Fruit fly (Drosophila melanogaster) whole organism, embryonic: ENCODE data around the gene Ets97D.

ENCODE experiments used
- B-H2 ChIP-seq: fragments of 200-800 bp; sonication (Bioruptor generic); optimal IDR thresholded peaks from 2 replicates; lab custom pipeline; 2018; ENCODE audit warnings: missing biosample characterization, mild to moderate bottlenecking, missing genetic modification characterization
- CG11085 ChIP-seq: fragments of 200-800 bp; sonication (Bioruptor generic); IDR thresholded peaks from 2 replicates; pipeline ENCODE4 v1.3.6; 2022; ENCODE audit warnings: missing biosample characterization, missing genetic modification characterization
- CG11504 ChIP-seq: fragments of 200-800 bp; sonication (Bioruptor generic); optimal IDR thresholded peaks from 3 replicates; lab custom pipeline; 2019; ENCODE audit warnings: missing biosample characterization, mild to moderate bottlenecking, missing genetic modification characterization, moderate library complexity
- CG12769 ChIP-seq: fragments of 200-800 bp; sonication (Bioruptor generic); optimal IDR thresholded peaks from 2 replicates; lab custom pipeline; 2019; ENCODE audit warnings: missing biosample characterization, mild to moderate bottlenecking, missing genetic modification characterization, moderate library complexity
- CG14050 ChIP-seq: fragments of 200-800 bp; sonication (Bioruptor generic); IDR thresholded peaks from 3 replicates; pipeline ENCODE4 v1.3.6; 2022; ENCODE audit warnings: missing biosample characterization, missing genetic modification characterization
- CG14710 ChIP-seq: fragments of 200-800 bp; sonication (Bioruptor generic); optimal IDR thresholded peaks from 3 replicates; lab custom pipeline; 2019; ENCODE audit warnings: missing biosample characterization, mild to moderate bottlenecking, missing genetic modification characterization, moderate library complexity
- CG17186 ChIP-seq: fragments of 200-800 bp; sonication (Bioruptor generic); optimal IDR thresholded peaks from 3 replicates; lab custom pipeline; 2017; ENCODE audit warnings: missing biosample characterization, missing genetic modification reagents, missing genetic modification characterization
- CG18262 ChIP-seq: fragments of 200-800 bp; optimal IDR thresholded peaks from 3 replicates; lab custom pipeline; 2019; ENCODE audit warnings: missing biosample characterization, mild to moderate bottlenecking, missing genetic modification characterization, moderate library complexity
- CG2116 ChIP-seq: fragments of 200-800 bp; sonication (Bioruptor generic); optimal IDR thresholded peaks from 3 replicates; lab custom pipeline; 2018; ENCODE audit warnings: missing biosample characterization, mild to moderate bottlenecking, missing genetic modification characterization
- CG30020 ChIP-seq: fragments of 200-800 bp; optimal IDR thresholded peaks from 2 replicates; lab custom pipeline; 2019; ENCODE audit warnings: missing biosample characterization, mild to moderate bottlenecking, missing genetic modification characterization, moderate library complexity
- CG34224 ChIP-seq: fragments of 200-800 bp; sonication (Bioruptor generic); IDR thresholded peaks from 3 replicates; pipeline ENCODE4 v1.3.6; 2022; ENCODE audit warnings: missing biosample characterization, missing genetic modification characterization; ENCODE audit not compliant: partially characterized antibody
- CG4617 ChIP-seq: fragments of 200-800 bp; sonication (Bioruptor generic); optimal IDR thresholded peaks from 3 replicates; lab custom pipeline; 2016; ENCODE audit warnings: missing biosample characterization, missing genetic modification characterization, borderline replicate concordance
- CG5180 ChIP-seq: fragments of 200-800 bp; sonication (Bioruptor generic); optimal IDR thresholded peaks from 3 replicates; lab custom pipeline; 2017; ENCODE audit warnings: missing biosample characterization, missing genetic modification characterization, mild to moderate bottlenecking, moderate library complexity, missing genetic modification reagents
- CG7271 ChIP-seq: fragments of 200-800 bp; sonication (Bioruptor generic); optimal IDR thresholded peaks from 2 replicates; lab custom pipeline; 2018; ENCODE audit warnings: missing biosample characterization, mild to moderate bottlenecking, missing genetic modification characterization, moderate library complexity
- CG9932 ChIP-seq: fragments of 200-800 bp; sonication (Bioruptor generic); IDR thresholded peaks from 2 replicates; pipeline ENCODE4 v1.3.6; 2022; ENCODE audit warnings: missing biosample characterization, missing genetic modification characterization
- CHES-1-like ChIP-seq: fragments of 200-800 bp; sonication (Bioruptor generic); optimal IDR thresholded peaks from 2 replicates; lab custom pipeline; 2016; ENCODE audit warnings: missing biosample characterization, missing genetic modification characterization
- CoRest ChIP-seq: fragments of 200-800 bp; sonication (Bioruptor generic); optimal IDR thresholded peaks from 3 replicates; lab custom pipeline; 2018; ENCODE audit warnings: missing biosample characterization, mild to moderate bottlenecking, missing genetic modification characterization, moderate library complexity
- Drgx ChIP-seq: fragments of 200-800 bp; sonication (Bioruptor generic); IDR thresholded peaks from 2 replicates; pipeline ENCODE4 v1.3.6; 2022; ENCODE audit warnings: missing biosample characterization, missing genetic modification characterization
- Elba2 ChIP-seq: fragments of 200-800 bp; sonication (Bioruptor generic); optimal IDR thresholded peaks from 3 replicates; lab custom pipeline; 2016; ENCODE audit warnings: missing biosample characterization, missing genetic modification characterization
- Ets97D ChIP-seq: fragments of 200-800 bp; sonication (Bioruptor generic); optimal IDR thresholded peaks from 3 replicates; lab custom pipeline; 2016; ENCODE audit warnings: missing biosample characterization, missing genetic modification characterization
- HmgZ ChIP-seq: fragments of 200-800 bp; sonication (Bioruptor generic); optimal IDR thresholded peaks from 2 replicates; lab custom pipeline; 2018; ENCODE audit warnings: missing biosample characterization, mild to moderate bottlenecking, missing genetic modification characterization
- Hr39 ChIP-seq: fragments of >200 bp; optimal IDR thresholded peaks from 2 replicates; lab custom pipeline; 2017
- Kr ChIP-seq: fragments of 200-800 bp; sonication (Bioruptor generic); optimal IDR thresholded peaks from 2 replicates; lab custom pipeline; 2017; ENCODE audit warnings: missing biosample characterization, mild to moderate bottlenecking, missing genetic modification characterization
- Lhr ChIP-seq: fragments of 200-800 bp; sonication (Bioruptor generic); optimal IDR thresholded peaks from 3 replicates; lab custom pipeline; 2017; ENCODE audit warnings: mild to moderate bottlenecking, missing biosample characterization, missing genetic modification reagents, missing genetic modification characterization
- MESR4 ChIP-seq: fragments of 200-800 bp; sonication (Bioruptor generic); optimal IDR thresholded peaks from 2 replicates; lab custom pipeline; 2018; ENCODE audit warnings: missing biosample characterization, mild to moderate bottlenecking, missing genetic modification characterization, moderate library complexity
- Oaz ChIP-seq: fragments of 200-800 bp; sonication (Bioruptor generic); IDR thresholded peaks from 2 replicates; pipeline ENCODE4 v1.3.6; 2022; ENCODE audit warnings: missing biosample characterization, missing genetic modification characterization
- Opbp ChIP-seq: fragments of 200-800 bp; sonication (Bioruptor generic); IDR thresholded peaks from 3 replicates; pipeline ENCODE4 v1.3.6; 2022; ENCODE audit warnings: missing biosample characterization, missing genetic modification characterization; ENCODE audit not compliant: partially characterized antibody
- Scr ChIP-seq: fragments of 200-800 bp; sonication (Bioruptor generic); IDR thresholded peaks from 2 replicates; pipeline ENCODE4 v1.3.6; 2022; ENCODE audit warnings: missing biosample characterization, missing genetic modification characterization; ENCODE audit not compliant: partially characterized antibody
- Sin3A ChIP-seq: fragments of >200 bp; optimal IDR thresholded peaks from 2 replicates; lab custom pipeline; 2018
- Usf ChIP-seq: fragments of 200-800 bp; sonication (Bioruptor generic); optimal IDR thresholded peaks from 2 replicates; lab custom pipeline; 2017; ENCODE audit warnings: missing genotype, missing biosample characterization, missing genetic modification characterization
- YL-1 ChIP-seq: fragments of 200-800 bp; sonication (Bioruptor generic); optimal IDR thresholded peaks from 3 replicates; lab custom pipeline; 2017; ENCODE audit warnings: missing biosample characterization, mild to moderate bottlenecking, missing genetic modification characterization
- ab ChIP-seq: fragments of 200-800 bp; sonication (Bioruptor generic); optimal IDR thresholded peaks from 2 replicates; lab custom pipeline; 2016; ENCODE audit warnings: missing biosample characterization, missing genetic modification characterization
- dm ChIP-seq: fragments of 200-800 bp; sonication (Bioruptor generic); optimal IDR thresholded peaks from 3 replicates; lab custom pipeline; 2016; ENCODE audit warnings: missing biosample characterization, missing genetic modification characterization
- fd96Cb ChIP-seq: fragments of 200-800 bp; sonication (Bioruptor generic); optimal IDR thresholded peaks from 2 replicates; lab custom pipeline; 2018; ENCODE audit warnings: missing biosample characterization, mild to moderate bottlenecking, missing genetic modification characterization, moderate library complexity
- gfzf ChIP-seq: fragments of 200-800 bp; sonication (Bioruptor generic); optimal IDR thresholded peaks from 2 replicates; lab custom pipeline; 2016; ENCODE audit warnings: missing biosample characterization, mild to moderate bottlenecking, missing genetic modification characterization, moderate library complexity
- h ChIP-seq: fragments of >200 bp; optimal IDR thresholded peaks from 2 replicates; lab custom pipeline; 2017
- kah ChIP-seq: fragments of 200-800 bp; sonication (Bioruptor generic); optimal IDR thresholded peaks from 2 replicates; lab custom pipeline; 2018; ENCODE audit warnings: missing biosample characterization, mild to moderate bottlenecking, missing genetic modification characterization
- maf-S ChIP-seq: fragments of 200-800 bp; sonication (Bioruptor generic); optimal IDR thresholded peaks from 2 replicates; lab custom pipeline; 2016; ENCODE audit warnings: missing biosample characterization, missing genetic modification characterization
- nerfin-2 ChIP-seq: fragments of 200-800 bp; sonication (Bioruptor generic); IDR thresholded peaks from 2 replicates; pipeline ENCODE4 v1.3.6; 2022; ENCODE audit warnings: missing biosample characterization, missing genetic modification characterization; ENCODE audit not compliant: partially characterized antibody
- nmo ChIP-seq: fragments of 200-800 bp; sonication (Bioruptor generic); optimal IDR thresholded peaks from 2 replicates; lab custom pipeline; 2018; ENCODE audit warnings: missing biosample characterization, mild to moderate bottlenecking, missing genetic modification characterization, moderate library complexity
- nom ChIP-seq: fragments of 200-800 bp; sonication (Bioruptor generic); optimal IDR thresholded peaks from 2 replicates; lab custom pipeline; 2017; ENCODE audit warnings: missing biosample characterization, missing genetic modification characterization, mild to moderate bottlenecking, moderate library complexity, missing genetic modification reagents
- sd ChIP-seq: fragments of 200-800 bp; sonication (Bioruptor generic); optimal IDR thresholded peaks from 3 replicates; lab custom pipeline; 2018; ENCODE audit warnings: missing biosample characterization, mild to moderate bottlenecking, missing genetic modification characterization, moderate library complexity
- sob ChIP-seq: fragments of 200-800 bp; sonication (Bioruptor generic); IDR thresholded peaks from 2 replicates; pipeline ENCODE4 v1.3.6; 2022; ENCODE audit warnings: missing biosample characterization, missing genetic modification characterization
- ssp ChIP-seq: fragments of 200-800 bp; sonication (Bioruptor generic); IDR thresholded peaks from 2 replicates; pipeline ENCODE4 v1.3.6; 2022; ENCODE audit warnings: missing biosample characterization, missing genetic modification characterization
- stwl ChIP-seq: fragments of 200-800 bp; sonication (Bioruptor generic); optimal IDR thresholded peaks from 3 replicates; lab custom pipeline; 2018; ENCODE audit warnings: missing biosample characterization, mild to moderate bottlenecking, missing genetic modification characterization, moderate library complexity
- sug ChIP-seq: fragments of 200-800 bp; optimal IDR thresholded peaks from 2 replicates; lab custom pipeline; 2019; ENCODE audit warnings: missing biosample characterization, mild to moderate bottlenecking, missing genetic modification characterization, moderate library complexity
- trem ChIP-seq: fragments of 200-800 bp; optimal IDR thresholded peaks from 3 replicates; lab custom pipeline; 2019; ENCODE audit warnings: missing biosample characterization, mild to moderate bottlenecking, missing genetic modification characterization, moderate library complexity
- unpg ChIP-seq: fragments of 200-800 bp; sonication (Bioruptor generic); optimal IDR thresholded peaks from 3 replicates; lab custom pipeline; 2018; ENCODE audit warnings: missing biosample characterization, mild to moderate bottlenecking, missing genetic modification characterization, moderate library complexity

The Ets97D gene

dm6 chr3R:26912615-26913014, at the start of gene Ets97D (continued):
- no peak for TF ChIP-seq CG7271 (tag; lab: Kevin White, UChicago)
- peak; percentile 84 for TF ChIP-seq Ets97D (GFP tag; lab: Kevin White, UChicago)
- peak; percentile 4 for TF ChIP-seq CG11504 (tag; lab: Kevin White, UChicago)
- peak; percentile 74 for TF ChIP-seq CHES-1-like (GFP tag; lab: Kevin White, UChicago)
- TF ChIP-seq Oaz (GFP tag; lab: Robert Waterston, UW): no peak
- no peak for TF ChIP-seq unpg (GFP tag; lab: Kevin White, UChicago)
- TF ChIP-seq ssp (GFP tag; lab: Robert Waterston, UW): no peak
- TF ChIP-seq YL-1 (GFP tag; lab: Kevin White, UChicago): peak; percentile 82
- TF ChIP-seq h (lab: Kevin White, UChicago): no peak
- no peak for TF ChIP-seq CG30020
- peak; percentile 19; the same call in 1 of the 2 replicates for TF ChIP-seq Scr (GFP tag; lab: Robert Waterston, UW)
- no peak for TF ChIP-seq CG9932 (GFP tag; lab: Robert Waterston, UW)
- peak; percentile 81 for TF ChIP-seq HmgZ (tag; lab: Kevin White, UChicago)
- TF ChIP-seq gfzf: peak; percentile 95
- TF ChIP-seq nmo (GFP tag; lab: Kevin White, UChicago): peak; percentile 22
- TF ChIP-seq CG5180: peak; percentile 52
- peak; percentile 38 for TF ChIP-seq CoRest (tag; lab: Kevin White, UChicago)
- peak; percentile 44 for TF ChIP-seq Lhr (GFP tag; lab: Kevin White, UChicago)
- peak; percentile 94 for TF ChIP-seq CG4617 (GFP tag; lab: Kevin White, UChicago)
- no peak for TF ChIP-seq CG18262
- TF ChIP-seq CG14710 (tag; lab: Kevin White, UChicago): peak; percentile 63
- peak; percentile 36; the same call in 2 of the 3 replicates for TF ChIP-seq CG34224 (GFP tag; lab: Robert Waterston, UW)
- TF ChIP-seq Kr: no peak
- TF ChIP-seq sd (tag; lab: Kevin White, UChicago): no peak
- TF ChIP-seq Drgx (GFP tag; lab: Robert Waterston, UW): no peak
- peak; percentile 94 for TF ChIP-seq Elba2 (GFP tag; lab: Kevin White, UChicago)
- TF ChIP-seq stwl: peak; percentile 77
- TF ChIP-seq ab (GFP tag; lab: Kevin White, UChicago): no peak
- TF ChIP-seq maf-S (GFP tag; lab: Kevin White, UChicago): no peak
- peak; percentile 48 for TF ChIP-seq trem (tag; lab: Kevin White, UChicago)
- no peak for TF ChIP-seq nom (GFP tag; lab: Kevin White, UChicago)
- TF ChIP-seq kah (GFP tag; lab: Kevin White, UChicago): peak; percentile 75
- TF ChIP-seq CG12769 (tag; lab: Kevin White, UChicago): peak; percentile 8
- no peak for TF ChIP-seq CG11085 (GFP tag; lab: Robert Waterston, UW)
- TF ChIP-seq Usf (GFP tag; lab: Kevin White, UChicago): no peak
- peak; percentile 15 for TF ChIP-seq sug (tag; lab: Kevin White, UChicago)
- peak; percentile 42 for TF ChIP-seq Sin3A
- peak; percentile 25 for TF ChIP-seq B-H2 (GFP tag; lab: Kevin White, UChicago)
- TF ChIP-seq MESR4 (GFP tag; lab: Kevin White, UChicago): peak; percentile 61
- TF ChIP-seq fd96Cb: no peak
- TF ChIP-seq CG2116 (GFP tag; lab: Kevin White, UChicago): peak; percentile 69
- TF ChIP-seq dm (GFP tag; lab: Kevin White, UChicago): peak; percentile 79
- no peak for TF ChIP-seq sob
- TF ChIP-seq Opbp (GFP tag; lab: Robert Waterston, UW): peak; percentile 59; the same call in 1 of the 3 replicates
- peak; percentile 26; the same call in 1 of the 2 replicates for TF ChIP-seq nerfin-2 (GFP tag; lab: Robert Waterston, UW)
- no peak for TF ChIP-seq CG14050 (GFP tag; lab: Robert Waterston, UW)
- TF ChIP-seq CG17186 (GFP tag; lab: Kevin White, UChicago): peak; percentile 2
- no peak for TF ChIP-seq Hr39 (lab: Kevin White, UChicago)
